Fruit fly (Drosophila melanogaster): ENCODE measurements around the gene CG32277.

Gene CG32277

DNA sequence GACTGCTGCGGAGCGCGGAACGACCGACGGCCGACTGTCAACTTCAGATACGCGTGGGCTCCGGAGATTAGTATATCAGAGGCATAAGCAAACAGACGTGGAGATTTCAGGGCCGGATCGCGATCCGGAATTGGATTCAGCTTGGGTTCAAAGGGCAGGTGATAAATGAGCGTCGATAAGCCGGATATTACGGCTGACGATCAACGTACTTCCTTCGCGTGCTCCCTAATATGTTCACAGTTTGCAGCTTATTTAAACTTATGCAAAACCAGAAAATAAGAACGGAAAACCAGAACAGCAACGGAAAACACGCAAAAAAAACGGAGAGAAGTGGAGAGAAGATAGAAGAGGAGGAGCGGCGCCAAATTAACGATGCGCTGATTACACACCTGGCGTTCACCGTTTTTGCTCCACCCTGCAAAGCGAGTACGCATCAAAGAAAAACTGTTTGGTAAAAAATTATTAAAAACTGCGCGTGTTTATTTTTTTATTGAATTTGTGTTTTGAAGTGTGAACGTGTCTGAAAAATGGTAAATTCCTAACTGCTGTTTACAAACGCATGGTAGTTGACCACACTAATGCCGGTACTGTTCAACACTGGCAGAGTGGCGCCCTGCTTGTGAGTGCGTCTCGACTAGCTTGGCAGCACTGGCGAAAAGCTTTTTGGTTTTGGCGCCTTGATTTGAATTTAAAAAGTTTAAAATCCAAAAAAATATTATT lies 33.9 kb upstream of the CG32277 start, which contains the start of gene CG17746 (continued):
- no peak for TF ChIP-seq schlank (tag; optimal IDR thresholded peaks at IDR 0.05)
- TF ChIP-seq CG9876 (GFP tag; optimal IDR thresholded peaks at IDR 0.05) = peak; percentile 47
- TF ChIP-seq dati (GFP tag; IDR thresholded peaks at IDR 0.05) = no peak
- no peak for TF ChIP-seq Gsc (GFP tag; IDR thresholded peaks at IDR 0.05)
- no peak for TF ChIP-seq CG8765 (GFP tag; IDR thresholded peaks at IDR 0.05)
- peak; percentile 59 for TF ChIP-seq p53 (GFP tag; optimal IDR thresholded peaks at IDR 0.05)
- no peak; the same call in 1 of the 2 replicates for TF ChIP-seq sna (GFP tag; IDR thresholded peaks at IDR 0.05; ENCODE audit: partially characterized antibody)
- TF ChIP-seq Kr (GFP tag; optimal IDR thresholded peaks at IDR 0.05) = no peak
- TF ChIP-seq sug (tag; optimal IDR thresholded peaks at IDR 0.05) = peak; percentile 23
- no peak for TF ChIP-seq CG10366 (GFP tag; IDR thresholded peaks at IDR 0.05)
- TF ChIP-seq TFAM (GFP tag; optimal IDR thresholded peaks at IDR 0.05) = no peak
- no peak for TF ChIP-seq Meics (GFP tag; optimal IDR thresholded peaks at IDR 0.05)
- TF ChIP-seq so (GFP tag; IDR thresholded peaks at IDR 0.05) = no peak
- no peak for TF ChIP-seq CG9727 (GFP tag; optimal IDR thresholded peaks at IDR 0.05)
- TF ChIP-seq wdn (GFP tag; IDR thresholded peaks at IDR 0.05) = 0 out of 2 replicates have a peak, but pooled peaks have one; percentile 5
- TF ChIP-seq twi (tag; optimal IDR thresholded peaks at IDR 0.05) = no peak
- peak; percentile 79 for TF ChIP-seq Myb (GFP tag; optimal IDR thresholded peaks at IDR 0.05)
- TF ChIP-seq Hey (tag; optimal IDR thresholded peaks at IDR 0.05) = no peak
- TF ChIP-seq CG1832 (GFP tag; optimal IDR thresholded peaks at IDR 0.05) = no peak
- peak; percentile 28 for TF ChIP-seq Chrac-16 (GFP tag; optimal IDR thresholded peaks at IDR 0.05)
- no peak for TF ChIP-seq ATbp (GFP tag; optimal IDR thresholded peaks at IDR 0.05)
- TF ChIP-seq CG8388 (GFP tag; optimal IDR thresholded peaks at IDR 0.05) = no peak
- TF ChIP-seq CG2199 (GFP tag; IDR thresholded peaks at IDR 0.05) = no peak
- TF ChIP-seq pfk (GFP tag; optimal IDR thresholded peaks at IDR 0.05) = no peak
- no peak for TF ChIP-seq Atf3 (GFP tag; optimal IDR thresholded peaks at IDR 0.05)
- TF ChIP-seq esg (GFP tag; conservative IDR thresholded peaks at IDR 0.05) = no peak
- TF ChIP-seq pzg (GFP tag; optimal IDR thresholded peaks at IDR 0.05) = peak; percentile 99
- no peak for TF ChIP-seq CG4730 (GFP tag; IDR thresholded peaks at IDR 0.05)
- TF ChIP-seq CG42726 (GFP tag; IDR thresholded peaks at IDR 0.05; ENCODE audit: partially characterized antibody) = no peak
- TF ChIP-seq ap (GFP tag; IDR thresholded peaks at IDR 0.05) = no peak
- no peak for TF ChIP-seq CG13424 (tag; optimal IDR thresholded peaks at IDR 0.05)
- no peak for TF ChIP-seq CG14050 (GFP tag; IDR thresholded peaks at IDR 0.05)
- no peak for TF ChIP-seq NC2α (GFP tag; optimal IDR thresholded peaks at IDR 0.05)
- TF ChIP-seq CG2120 (GFP tag; optimal IDR thresholded peaks at IDR 0.05) = peak; percentile 76
- TF ChIP-seq lov (optimal IDR thresholded peaks at IDR 0.05) = no peak
- no peak for TF ChIP-seq lov (GFP tag; IDR thresholded peaks at IDR 0.05)
- TF ChIP-seq tna (GFP tag; IDR thresholded peaks at IDR 0.05; ENCODE audit: partially characterized antibody) = no peak
- no peak for TF ChIP-seq otp (GFP tag; IDR thresholded peaks at IDR 0.05)
- TF ChIP-seq Dip2 (GFP tag; IDR thresholded peaks at IDR 0.05) = no peak
- no peak for TF ChIP-seq Lpt (GFP tag; optimal IDR thresholded peaks at IDR 0.05)
- no peak for TF ChIP-seq Hand (GFP tag; optimal IDR thresholded peaks at IDR 0.05)
- peak; percentile 48 for TF ChIP-seq BEAF-32 (GFP tag; optimal IDR thresholded peaks at IDR 0.05)
- TF ChIP-seq fd96Cb (tag; optimal IDR thresholded peaks at IDR 0.05) = no peak
- TF ChIP-seq lab (GFP tag; optimal IDR thresholded peaks at IDR 0.05) = peak; percentile 40
- TF ChIP-seq CG8290 (GFP tag; optimal IDR thresholded peaks at IDR 0.05) = peak; percentile 46
- TF ChIP-seq CG8290 (tag; optimal IDR thresholded peaks at IDR 0.05) = no peak
- peak; percentile 58 for TF ChIP-seq bab2 (GFP tag; optimal IDR thresholded peaks at IDR 0.05)
- TF ChIP-seq CG31224 (GFP tag; IDR thresholded peaks at IDR 0.05) = no peak
- no peak for TF ChIP-seq trh (GFP tag; optimal IDR thresholded peaks at IDR 0.05)
- TF ChIP-seq CG13296 (GFP tag; optimal IDR thresholded peaks at IDR 0.05) = no peak
- peak; percentile 15 for TF ChIP-seq CG1647 (GFP tag; optimal IDR thresholded peaks at IDR 0.05)

Data from whole organism, embryonic.